Worm (Caenorhabditis elegans): ENCODE results near the gene fbxb-87.

Gene fbxb-87

ce11 chrIII:10855398-10855880 is 38.9 kb upstream of the fbxb-87 start, which contains the start of gene Y39A1C.1:
Y39A1C.1 (plus strand) TSS chrIII:10855448.
- peak; percentile 54 for TF ChIP-seq nfya-1 (tag; optimal IDR thresholded peaks at IDR 0.05; ENCODE audit: insufficient read depth)
- TF ChIP-seq ama-1 (optimal IDR thresholded peaks at IDR 0.05) = no peak
- no peak for TF ChIP-seq elt-2 (tag; optimal IDR thresholded peaks at IDR 0.05)
- TF ChIP-seq ZK546.5 (tag; optimal IDR thresholded peaks at IDR 0.05) = no peak
- peak; percentile 67 for TF ChIP-seq hmg-11 (tag; optimal IDR thresholded peaks at IDR 0.05)
- TF ChIP-seq lin-15B (tag; optimal IDR thresholded peaks at IDR 0.05) = peak; percentile 24
- TF ChIP-seq mml-1 (tag; optimal IDR thresholded peaks at IDR 0.05) = no peak
- no peak for TF ChIP-seq daf-12 (tag; optimal IDR thresholded peaks at IDR 0.05)
- TF ChIP-seq lin-39 (tag; optimal IDR thresholded peaks at IDR 0.05) = peak; percentile 60

ce11 chrIII:10856830-10857229 is 37.5 kb upstream of the fbxb-87 start:
- no peak for TF ChIP-seq ztf-11 (tag; optimal IDR thresholded peaks at IDR 0.05)
- TF ChIP-seq nhr-43 (tag; optimal IDR thresholded peaks at IDR 0.05; ENCODE audit: poor library complexity, severe bottlenecking) = peak; percentile 55

DNA sequence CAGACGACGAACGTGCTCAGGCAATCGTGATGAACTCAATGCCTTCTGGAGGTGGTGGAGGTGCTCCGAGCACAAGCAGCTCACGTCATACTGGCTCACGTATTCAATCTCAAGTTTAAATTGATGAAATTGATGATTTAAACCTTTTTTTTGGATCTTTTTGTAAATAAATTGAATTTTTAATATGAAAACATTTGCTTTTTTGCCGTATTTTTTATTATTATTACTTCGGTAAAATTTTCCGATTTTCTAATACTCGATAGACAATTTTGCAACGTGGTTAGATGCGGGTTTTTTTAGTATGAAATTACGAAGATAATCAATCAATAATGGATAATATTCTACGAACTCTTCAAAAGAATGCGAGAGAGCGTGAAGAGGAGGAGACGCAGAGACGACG is 36.3 kb upstream of the fbxb-87 start, which contains the start of gene oxi-1:
Gene oxi-1, plus strand, starts transcription at position 301 of the 400 bp plus-strand sequence.
- TF ChIP-seq ztf-4 (tag; optimal IDR thresholded peaks at IDR 0.05) = no peak
- TF ChIP-seq ceh-82 (tag; optimal IDR thresholded peaks at IDR 0.05) = no peak
- TF ChIP-seq aly-2 (tag; optimal IDR thresholded peaks at IDR 0.05) = no peak
- no peak for TF ChIP-seq R02D3.7 (tag; optimal IDR thresholded peaks at IDR 0.05)
- no peak for TF ChIP-seq snpc-4 (tag; optimal IDR thresholded peaks at IDR 0.05)
- TF ChIP-seq nhr-67 (tag; optimal IDR thresholded peaks at IDR 0.05) = no peak
- no peak for TF ChIP-seq ztf-11 (tag; optimal IDR thresholded peaks at IDR 0.05)
- TF ChIP-seq nhr-11 (tag; optimal IDR thresholded peaks at IDR 0.05) = no peak
- no peak for TF ChIP-seq elt-1 (tag; optimal IDR thresholded peaks at IDR 0.05)
- no peak for TF ChIP-seq mml-1 (tag; optimal IDR thresholded peaks at IDR 0.05)
- TF ChIP-seq fos-1 (tag; optimal IDR thresholded peaks at IDR 0.05) = no peak
- TF ChIP-seq nhr-77 (tag; optimal IDR thresholded peaks at IDR 0.05) = no peak
- TF ChIP-seq nhr-25 (tag; optimal IDR thresholded peaks at IDR 0.05) = no peak
- no peak for TF ChIP-seq ceh-16 (tag; optimal IDR thresholded peaks at IDR 0.05)
- TF ChIP-seq lin-15B (tag; optimal IDR thresholded peaks at IDR 0.05) = no peak
- no peak for TF ChIP-seq pha-4 (tag; optimal IDR thresholded peaks at IDR 0.05)

DNA sequence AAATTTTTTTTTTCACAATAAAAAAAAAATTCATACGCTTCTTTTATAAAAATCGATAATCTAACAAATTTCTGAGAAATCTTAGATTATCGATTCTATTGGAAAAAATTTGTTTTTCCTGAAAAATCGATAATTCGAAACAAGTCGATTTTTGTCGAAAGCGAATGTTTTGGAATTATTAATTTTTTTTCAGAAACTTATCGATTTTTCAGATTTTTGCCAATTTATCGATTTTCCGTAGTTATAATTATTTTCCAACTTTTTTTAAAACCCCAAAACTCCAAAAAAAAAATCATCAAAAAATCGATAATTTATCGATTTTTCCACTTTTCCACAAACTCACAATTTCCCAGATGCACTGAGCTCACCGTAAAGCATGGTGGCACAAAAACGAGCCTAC is 32.9 kb upstream of the fbxb-87 start:
- TF ChIP-seq ceh-82 (tag; optimal IDR thresholded peaks at IDR 0.05) (no peak), ceh-28 (tag; optimal IDR thresholded peaks at IDR 0.05) (peak; percentile 96)

- TF ChIP-seq ceh-9 (tag; optimal IDR thresholded peaks at IDR 0.05) = no peak
- no peak for TF ChIP-seq fkh-10 (GFP tag; optimal IDR thresholded peaks at IDR 0.05)
Measured at ce11 chrIII:10867086-10867485, 27.2 kb upstream of the fbxb-87 start.

ce11 chrIII:10868653-10869392 is 25.5 kb upstream of the fbxb-87 start, which contains the start of the genes cey-4 and vps-50:
cey-4 (minus strand) TSS chrIII:10868703.
vps-50 (plus strand) TSS chrIII:10869193.
- no peak for TF ChIP-seq skn-1 (tag; optimal IDR thresholded peaks at IDR 0.05)
- TF ChIP-seq jun-1 (tag; optimal IDR thresholded peaks at IDR 0.05) = no peak
- peak; percentile 13 for TF ChIP-seq egl-5 (tag; optimal IDR thresholded peaks at IDR 0.05)
- peak; percentile 44 for TF ChIP-seq ceh-28 (tag; optimal IDR thresholded peaks at IDR 0.05)
- TF ChIP-seq aly-2 (tag; optimal IDR thresholded peaks at IDR 0.05) = no peak
- no peak for TF ChIP-seq ceh-82 (tag; optimal IDR thresholded peaks at IDR 0.05)
- TF ChIP-seq daf-12 (tag; optimal IDR thresholded peaks at IDR 0.05) = no peak
- TF ChIP-seq hmg-11 (tag; optimal IDR thresholded peaks at IDR 0.05) = peak; percentile 59
- TF ChIP-seq elt-1 (tag; optimal IDR thresholded peaks at IDR 0.05) = no peak
- TF ChIP-seq lin-39 (tag; optimal IDR thresholded peaks at IDR 0.05) = peak; percentile 53
- no peak for TF ChIP-seq nhr-43 (tag; optimal IDR thresholded peaks at IDR 0.05; ENCODE audit: poor library complexity, severe bottlenecking)
- TF ChIP-seq tbx-2 (tag; optimal IDR thresholded peaks at IDR 0.05) = no peak
- TF ChIP-seq ztf-11 (tag; optimal IDR thresholded peaks at IDR 0.05) = no peak
- TF ChIP-seq lin-15B (tag; optimal IDR thresholded peaks at IDR 0.05) = peak; percentile 48
- TF ChIP-seq ceh-9 (tag; optimal IDR thresholded peaks at IDR 0.05) = no peak
- no peak for TF ChIP-seq elt-2 (tag; optimal IDR thresholded peaks at IDR 0.05)
- no peak for TF ChIP-seq pqm-1 (tag; optimal IDR thresholded peaks at IDR 0.05)
- no peak for TF ChIP-seq elt-3 (tag; optimal IDR thresholded peaks at IDR 0.05)
- no peak for TF ChIP-seq fkh-10 (GFP tag; optimal IDR thresholded peaks at IDR 0.05)
- no peak for TF ChIP-seq mml-1 (tag; optimal IDR thresholded peaks at IDR 0.05)
- TF ChIP-seq nhr-12 (tag; optimal IDR thresholded peaks at IDR 0.05) = no peak
- TF ChIP-seq nhr-77 (tag; optimal IDR thresholded peaks at IDR 0.05) = no peak
- TF ChIP-seq pha-4 (tag; optimal IDR thresholded peaks at IDR 0.05) = peak; percentile 27
